Worm (Caenorhabditis elegans) whole organism, early embryonic: ENCODE data around the gene dnj-9.

Experiments
- B0310.2 ChIP-seq: sonication (generic microtip); optimal IDR thresholded peaks from 2 replicates; lab custom pipeline; 2016; ENCODE audit warnings: mild to moderate bottlenecking, missing genetic modification characterization, missing compliant biosample characterization
- F13C5.2 ChIP-seq: sonication (generic microtip); optimal IDR thresholded peaks from 2 replicates; lab custom pipeline; 2017; ENCODE audit warnings: mild to moderate bottlenecking, missing genetic modification characterization, inconsistent platforms, missing compliant biosample characterization
- ets-7 ChIP-seq: sonication (generic microtip); optimal IDR thresholded peaks from 2 replicates; lab custom pipeline; 2016; ENCODE audit warnings: missing genotype, missing genetic modification characterization, missing compliant biosample characterization
- flt-1 ChIP-seq: fragments of 200-800 bp; sonication (Bioruptor generic); IDR thresholded peaks from 2 replicates; pipeline ENCODE4 v1.3.6; 2022; ENCODE audit warnings: missing genetic modification characterization, missing compliant biosample characterization
- hmbx-1 ChIP-seq: sonication (generic microtip); optimal IDR thresholded peaks from 2 replicates; lab custom pipeline; 2016; ENCODE audit warnings: mild to moderate bottlenecking, missing genetic modification characterization, missing compliant biosample characterization
- hmg-4 ChIP-seq: fragments of 200-800 bp; sonication (Bioruptor generic); optimal IDR thresholded peaks from 2 replicates; lab custom pipeline; 2018; ENCODE audit warnings: mild to moderate bottlenecking, missing genetic modification characterization, missing compliant biosample characterization
- hnd-1 ChIP-seq: sonication (generic microtip); optimal IDR thresholded peaks from 2 replicates; lab custom pipeline; 2016; ENCODE audit warnings: missing genetic modification characterization, missing compliant biosample characterization
- pes-1 ChIP-seq: fragments of 200-800 bp; sonication (Bioruptor generic); IDR thresholded peaks from 2 replicates; pipeline ENCODE4 v1.3.6; 2022; ENCODE audit warnings: missing genetic modification reagents, missing genetic modification characterization, missing compliant biosample characterization
- scrt-1 ChIP-seq: fragments of 200-800 bp; sonication (Bioruptor generic); IDR thresholded peaks from 2 replicates; pipeline ENCODE4 v1.3.6; 2022; ENCODE audit warnings: missing genetic modification characterization, missing compliant biosample characterization
- sea-1 ChIP-seq: fragments of 200-800 bp; sonication (Bioruptor generic); conservative IDR thresholded peaks from 2 replicates; pipeline ENCODE4 v1.3.6; 2022; ENCODE audit warnings: missing genetic modification characterization, missing compliant biosample characterization
- tra-4 ChIP-seq: sonication (generic microtip); optimal IDR thresholded peaks from 2 replicates; lab custom pipeline; 2017; ENCODE audit warnings: missing genetic modification characterization, missing compliant biosample characterization

DNA sequence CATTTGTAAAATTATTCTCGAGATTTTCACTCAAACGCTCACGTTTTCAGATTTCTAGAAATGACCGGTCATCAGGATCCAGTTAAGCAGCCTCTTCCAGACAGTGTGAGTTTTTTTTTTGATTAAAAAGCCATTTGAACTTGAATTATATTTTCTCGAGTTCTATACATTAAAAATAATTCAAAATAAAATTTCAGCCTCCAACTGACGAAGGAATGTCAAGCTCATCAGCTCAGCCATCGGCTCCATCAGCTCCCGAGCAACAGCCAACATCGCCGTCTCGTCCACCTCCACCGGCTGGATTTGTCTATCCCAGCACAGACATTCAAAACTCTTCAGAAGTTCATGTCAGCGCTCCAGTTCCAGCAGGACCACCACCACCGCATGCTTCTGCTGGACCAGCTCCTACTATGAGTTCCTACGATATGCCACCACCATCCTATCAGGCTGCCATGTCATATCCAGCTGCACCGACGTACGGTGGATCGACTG is 6.1 kb downstream of the dnj-9 start, which contains the start of gene F11G11.5:
- TF ChIP-seq hmbx-1 (tag; lab: Kevin White, UChicago) (no peak), ets-7 (no peak), tra-4 (tag; lab: Kevin White, UChicago) (no peak), flt-1 (GFP tag; lab: Robert Waterston, UW) (no peak), F13C5.2 (no peak), B0310.2 (no peak), scrt-1 (GFP tag; lab: Robert Waterston, UW) (no peak), hmg-4 (GFP tag; lab: Kevin White, UChicago) (no peak), sea-1 (GFP tag; lab: Robert Waterston, UW) (no peak), hnd-1 (tag; lab: Kevin White, UChicago) (no peak), pes-1 (no peak)
